Fruit fly (Drosophila melanogaster): ENCODE measurements around the gene CG10898.

CG10898 gene

DNA sequence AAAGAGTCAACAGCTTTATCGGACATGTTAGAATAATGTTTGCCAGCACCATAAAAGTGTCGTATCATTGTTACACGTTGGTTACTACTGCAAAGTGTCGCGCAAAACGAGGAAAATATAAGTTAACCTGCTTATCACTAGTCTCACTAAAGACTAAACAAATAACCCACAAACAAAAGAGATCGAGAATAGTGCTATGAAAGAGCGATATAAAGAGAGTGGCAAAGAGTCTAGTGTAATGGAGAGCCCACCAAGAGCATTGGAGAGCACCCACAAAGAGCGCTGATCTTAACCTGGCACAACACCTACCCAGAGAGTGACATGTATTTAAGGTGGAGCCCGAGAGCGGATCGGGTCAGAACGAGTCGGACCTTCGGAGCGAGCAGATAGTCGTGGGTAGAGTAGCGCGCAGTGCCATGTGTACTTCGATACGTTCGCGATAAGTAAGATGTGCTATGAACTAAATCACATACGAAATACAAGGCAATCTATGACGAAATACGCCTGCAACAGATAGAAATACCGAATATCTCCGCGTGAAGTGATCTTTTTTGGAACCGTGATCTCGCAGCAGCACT is 11.4 kb downstream of the CG10898 start, which contains the start of gene Mrp4 (continued):
- no peak for TF ChIP-seq Sry-β (GFP tag; optimal IDR thresholded peaks at IDR 0.05)
- peak; percentile 78 for TF ChIP-seq her (GFP tag; optimal IDR thresholded peaks at IDR 0.05)
- no peak; the same call in 1 of the 2 replicates for TF ChIP-seq Scr (GFP tag; IDR thresholded peaks at IDR 0.05; ENCODE audit: partially characterized antibody)
- no peak for TF ChIP-seq HmgD (GFP tag; optimal IDR thresholded peaks at IDR 0.05)
- no peak for TF ChIP-seq cato (GFP tag; optimal IDR thresholded peaks at IDR 0.05; ENCODE audit: borderline replicate concordance)
- no peak for TF ChIP-seq Nf-YA (GFP tag; IDR thresholded peaks at IDR 0.05)
- TF ChIP-seq CG12104 (GFP tag; optimal IDR thresholded peaks at IDR 0.05): no peak
- TF ChIP-seq sens (GFP tag): peak; percentile 90
- no peak for TF ChIP-seq CG11504 (tag; optimal IDR thresholded peaks at IDR 0.05)
- peak; percentile 24 for TF ChIP-seq CG2120 (GFP tag; optimal IDR thresholded peaks at IDR 0.05)
- no peak for TF ChIP-seq CG30020 (tag; optimal IDR thresholded peaks at IDR 0.05)
- TF ChIP-seq vfl (GFP tag; optimal IDR thresholded peaks at IDR 0.05): no peak
- no peak for TF ChIP-seq CG7839 (tag; optimal IDR thresholded peaks at IDR 0.05)
- TF ChIP-seq p53 (GFP tag; optimal IDR thresholded peaks at IDR 0.05): no peak
- no peak for TF ChIP-seq CG14860 (GFP tag; IDR thresholded peaks at IDR 0.05; ENCODE audit: partially characterized antibody)
- TF ChIP-seq psq (GFP tag; optimal IDR thresholded peaks at IDR 0.05): no peak
- peak; percentile 78 for TF ChIP-seq Atf6 (GFP tag; IDR thresholded peaks at IDR 0.05)
- TF ChIP-seq Hsf (GFP tag; optimal IDR thresholded peaks at IDR 0.05): no peak
- peak; percentile 71 for TF ChIP-seq vvl (GFP tag; IDR thresholded peaks at IDR 0.05)
- TF ChIP-seq CG34422 (GFP tag; IDR thresholded peaks at IDR 0.05): peak; percentile 76; the same call in 2 of the 3 replicates
- peak; percentile 79 for TF ChIP-seq Med (GFP tag)
- TF ChIP-seq lola (GFP tag; optimal IDR thresholded peaks at IDR 0.05): no peak
- TF ChIP-seq dmrt99B (tag; optimal IDR thresholded peaks at IDR 0.05): no peak
- TF ChIP-seq CG12299 (tag; optimal IDR thresholded peaks at IDR 0.05): peak; percentile 78
- TF ChIP-seq CG9817 (tag; optimal IDR thresholded peaks at IDR 0.05): no peak
- TF ChIP-seq CG17328 (GFP tag; IDR thresholded peaks at IDR 0.05): no peak
- TF ChIP-seq CG15011 (GFP tag; optimal IDR thresholded peaks at IDR 0.05): no peak
- TF ChIP-seq ftz-f1 (GFP tag; optimal IDR thresholded peaks at IDR 0.05): peak; percentile 93
- no peak for TF ChIP-seq luna (GFP tag; optimal IDR thresholded peaks at IDR 0.05)
- 0 out of 3 replicates have a peak, but pooled peaks have one; percentile 50 for TF ChIP-seq mld (GFP tag; IDR thresholded peaks at IDR 0.05; ENCODE audit: partially characterized antibody)
- no peak; the same call in 1 of the 2 replicates for TF ChIP-seq CG9215 (GFP tag; IDR thresholded peaks at IDR 0.05)
- no peak for TF ChIP-seq tll (GFP tag; optimal IDR thresholded peaks at IDR 0.05)
- TF ChIP-seq CG34376 (GFP tag; optimal IDR thresholded peaks at IDR 0.05): peak; percentile 86
- TF ChIP-seq CG8944 (GFP tag; optimal IDR thresholded peaks at IDR 0.05): no peak
- TF ChIP-seq gt (GFP tag; IDR thresholded peaks at IDR 0.05): no peak
- TF ChIP-seq CG3726 (GFP tag; IDR thresholded peaks at IDR 0.05): no peak; the same call in 2 of the 3 replicates
- no peak for TF ChIP-seq Sox100B (GFP tag; optimal IDR thresholded peaks at IDR 0.05)
- TF ChIP-seq ssp (GFP tag; IDR thresholded peaks at IDR 0.05): no peak
- TF ChIP-seq CG2116 (GFP tag; optimal IDR thresholded peaks at IDR 0.05): no peak
- TF ChIP-seq CG18476 (GFP tag; optimal IDR thresholded peaks at IDR 0.05): no peak
- TF ChIP-seq CkIIα-i1 (GFP tag; IDR thresholded peaks at IDR 0.05): no peak; the same call in 1 of the 2 replicates
- TF ChIP-seq GATAe (GFP tag; conservative IDR thresholded peaks at IDR 0.05): no peak
- peak; percentile 15; the same call in 1 of the 2 replicates for TF ChIP-seq Ada2b (GFP tag; IDR thresholded peaks at IDR 0.05)
- TF ChIP-seq ken (GFP tag; IDR thresholded peaks at IDR 0.05): no peak
- peak; percentile 41 for TF ChIP-seq CG5180 (GFP tag; optimal IDR thresholded peaks at IDR 0.05)
- TF ChIP-seq esg (GFP tag; conservative IDR thresholded peaks at IDR 0.05): no peak
- TF ChIP-seq Dip2 (GFP tag; IDR thresholded peaks at IDR 0.05): no peak
- TF ChIP-seq en (GFP tag; optimal IDR thresholded peaks at IDR 0.05): no peak
- TF ChIP-seq chn (GFP tag; optimal IDR thresholded peaks at IDR 0.05): no peak
- TF ChIP-seq Blimp-1 (GFP tag; optimal IDR thresholded peaks at IDR 0.05): no peak

All from whole organism, embryonic.